Worm (Caenorhabditis elegans): ENCODE results near the gene acdh-10.

acdh-10 gene

DNA sequence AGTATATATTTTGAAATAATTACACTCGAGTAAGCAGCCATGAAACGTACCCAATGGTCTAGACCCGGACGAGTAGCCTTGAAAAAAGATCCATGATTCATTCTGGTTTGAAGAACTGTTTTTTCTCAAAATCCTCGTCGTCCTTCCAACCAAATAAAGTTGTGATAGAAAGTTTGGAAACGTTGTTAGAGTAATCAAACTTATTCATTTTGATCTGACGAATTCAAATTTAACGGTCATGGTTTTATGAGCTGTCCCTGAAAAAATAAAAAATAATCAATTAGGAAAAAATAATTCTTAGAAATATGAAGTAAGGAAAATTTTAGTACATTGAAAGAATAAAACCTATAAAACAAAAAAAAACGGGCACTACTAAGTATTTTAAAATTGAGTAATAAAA is 38.0 kb downstream of the acdh-10 start, which contains the start of gene B0302.4:
Gene B0302.4 (minus strand): TSS at position 101 of the 400 bp plus-strand sequence.
- no peak for TF ChIP-seq irx-1 (tag; optimal IDR thresholded peaks at IDR 0.05)
- no peak for TF ChIP-seq nhr-85 (tag)
- TF ChIP-seq zag-1 (tag; optimal IDR thresholded peaks at IDR 0.05), result no peak
- no peak for TF ChIP-seq dpl-1 (GFP tag; optimal IDR thresholded peaks at IDR 0.05)
- no peak for TF ChIP-seq F16B12.6 (tag; optimal IDR thresholded peaks at IDR 0.05)
- TF ChIP-seq unc-62 (GFP tag; optimal IDR thresholded peaks at IDR 0.05), result no peak
- no peak for TF ChIP-seq nhr-84 (tag; optimal IDR thresholded peaks at IDR 0.05)
- TF ChIP-seq ceh-82 (tag; optimal IDR thresholded peaks at IDR 0.05), result no peak
- TF ChIP-seq mep-1 (tag; optimal IDR thresholded peaks at IDR 0.05), result no peak
- TF ChIP-seq lsy-2 (tag; optimal IDR thresholded peaks at IDR 0.05), result no peak
- TF ChIP-seq hlh-4 (tag; optimal IDR thresholded peaks at IDR 0.05), result no peak
- TF ChIP-seq unc-98 (GFP tag; IDR thresholded peaks at IDR 0.05), result no peak
- TF ChIP-seq ztf-4 (tag; optimal IDR thresholded peaks at IDR 0.05), result no peak

- TF ChIP-seq unc-98 (GFP tag; IDR thresholded peaks at IDR 0.05) (no peak), mep-1 (tag; optimal IDR thresholded peaks at IDR 0.05) (no peak), egl-27 (tag; optimal IDR thresholded peaks at IDR 0.05) (no peak), aly-2 (tag; optimal IDR thresholded peaks at IDR 0.05) (no peak), hpl-2 (GFP tag; optimal IDR thresholded peaks at IDR 0.05) (no peak), dpl-1 (GFP tag; optimal IDR thresholded peaks at IDR 0.05) (no peak), hlh-4 (tag; optimal IDR thresholded peaks at IDR 0.05) (no peak), nhr-71 (tag; optimal IDR thresholded peaks at IDR 0.05) (no peak), lin-15B (tag; optimal IDR thresholded peaks at IDR 0.05) (no peak), aha-1 (tag; optimal IDR thresholded peaks at IDR 0.05) (no peak), sup-37 (GFP tag; optimal IDR thresholded peaks at IDR 0.05) (no peak)
These were observed 44.3 kb downstream of the acdh-10 start for ce11 chrX:17170401-17170800.

DNA sequence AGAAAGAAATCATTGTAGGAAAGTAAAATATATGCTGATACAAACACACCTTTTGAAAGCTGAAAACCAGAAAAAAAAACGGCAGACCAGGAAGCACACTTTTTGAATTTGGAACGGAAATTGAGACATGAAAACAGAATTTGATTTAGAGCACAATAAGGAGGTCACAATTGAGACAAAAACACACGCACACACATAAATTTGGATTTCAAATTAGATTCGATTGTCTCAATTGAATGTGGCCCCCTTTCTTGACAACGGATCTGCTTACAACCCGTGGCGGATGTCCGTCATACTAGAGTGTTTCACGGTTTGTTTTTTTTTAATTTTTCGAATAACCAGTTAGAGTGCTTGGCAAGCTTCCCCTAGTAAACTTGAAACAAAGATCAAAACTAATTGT is 46.6 kb downstream of the acdh-10 start:
- TF ChIP-seq nhr-85 (tag) (peak; percentile 25), irx-1 (tag; optimal IDR thresholded peaks at IDR 0.05) (no peak), nhr-20 (tag; optimal IDR thresholded peaks at IDR 0.05) (no peak), ceh-63 (GFP tag; optimal IDR thresholded peaks at IDR 0.05) (no peak), fkh-10 (GFP tag; optimal IDR thresholded peaks at IDR 0.05) (peak; percentile 24), ceh-88 (GFP tag; IDR thresholded peaks at IDR 0.05) (no peak), zip-4 (GFP tag; optimal IDR thresholded peaks at IDR 0.05) (no peak), lin-14 (GFP tag; optimal IDR thresholded peaks at IDR 0.05) (peak; percentile 1), ztf-11 (tag; optimal IDR thresholded peaks at IDR 0.05) (no peak), dsc-1 (tag; optimal IDR thresholded peaks at IDR 0.05) (no peak), C04F5.9 (tag; optimal IDR thresholded peaks at IDR 0.05) (no peak), egl-27 (tag; optimal IDR thresholded peaks at IDR 0.05) (no peak), snu-23 (GFP tag; optimal IDR thresholded peaks at IDR 0.05) (no peak)
